Worm (Caenorhabditis elegans): Measurements from ENCODE around the gene somi-1.

somi-1 gene

DNA sequence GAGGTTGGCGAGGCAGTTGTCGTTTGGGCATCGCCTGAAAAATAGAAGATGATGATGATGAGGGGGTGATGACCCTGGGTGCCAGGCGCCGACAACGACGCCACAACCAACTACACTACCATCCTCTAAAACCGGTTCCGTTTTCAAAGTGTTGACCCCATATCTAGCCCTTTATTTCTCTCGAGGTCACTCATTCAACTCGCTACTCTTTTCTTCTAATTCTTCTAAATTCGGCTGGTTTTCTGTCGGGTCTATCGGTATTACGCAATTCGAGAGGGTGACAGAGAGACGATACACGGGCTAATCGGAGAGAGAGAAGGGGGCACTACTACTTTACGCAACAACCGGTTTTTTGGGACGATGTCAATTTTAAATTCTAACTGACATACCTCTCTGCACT lies 19.9 kb downstream of the somi-1 start (continued):
- TF ChIP-seq swsn-7 (tag; optimal IDR thresholded peaks at IDR 0.05) (peak; percentile 63), egl-13 (tag; optimal IDR thresholded peaks at IDR 0.05) (no peak), zip-4 (GFP tag; optimal IDR thresholded peaks at IDR 0.05) (peak; percentile 44), lin-14 (GFP tag; optimal IDR thresholded peaks at IDR 0.05) (peak; percentile 96), skn-1 (tag; optimal IDR thresholded peaks at IDR 0.05) (peak; percentile 5)

DNA sequence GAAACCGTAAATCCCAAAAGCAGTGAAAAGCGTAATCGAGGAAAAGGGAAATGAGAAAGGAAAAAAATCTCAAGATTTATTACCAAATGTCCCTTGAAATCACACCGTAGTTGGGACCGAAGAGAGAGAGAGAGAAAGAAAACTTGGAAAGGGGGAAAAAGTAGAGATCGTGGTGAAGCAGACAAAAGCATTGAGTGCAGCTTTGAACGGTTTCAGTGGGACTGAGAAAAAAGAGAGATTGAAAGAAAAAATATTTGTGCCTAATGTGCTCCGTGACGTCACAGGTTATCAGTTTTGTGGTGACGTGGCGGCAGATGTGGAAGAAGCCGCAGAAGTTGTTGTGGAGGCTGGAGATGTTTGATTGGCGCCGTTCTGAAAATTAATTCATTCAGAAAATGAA lies 20.9 kb downstream of the somi-1 start:
- TF ChIP-seq nhr-77 (tag; optimal IDR thresholded peaks at IDR 0.05) (no peak), nhr-85 (tag) (peak; percentile 23), blmp-1 (tag; optimal IDR thresholded peaks at IDR 0.05) (peak; percentile 63)

ce11 chrV:13369663-13370062 lies 21.5 kb downstream of the somi-1 start:
- TF ChIP-seq snpc-4 (tag; optimal IDR thresholded peaks at IDR 0.05): no peak
- TF ChIP-seq ceh-82 (tag; optimal IDR thresholded peaks at IDR 0.05): no peak
- TF ChIP-seq efl-1 (optimal IDR thresholded peaks at IDR 0.05): no peak
- TF ChIP-seq efl-1 (GFP tag; optimal IDR thresholded peaks at IDR 0.05 in 1 of 2): peak in 1 of 2 experiments; percentile 93
- TF ChIP-seq lin-35 (GFP tag; optimal IDR thresholded peaks at IDR 0.05): peak in 1 of 2 experiments; percentile 0
- peak; percentile 16; the same call in 1 of the 2 replicates for TF ChIP-seq grh-1 (GFP tag; IDR thresholded peaks at IDR 0.05)
- no peak for TF ChIP-seq snu-23 (GFP tag; optimal IDR thresholded peaks at IDR 0.05)
- TF ChIP-seq aly-2 (tag; optimal IDR thresholded peaks at IDR 0.05): no peak
- TF ChIP-seq elt-2 (tag; optimal IDR thresholded peaks at IDR 0.05): peak; percentile 81

ce11 chrV:13367024-13367423 lies 24.2 kb downstream of the somi-1 start, which contains the start of gene srx-125:
srx-125 (plus strand) TSS chrV:13367324.
- TF ChIP-seq sox-4 (tag; optimal IDR thresholded peaks at IDR 0.05) (no peak), tlp-1 (tag; optimal IDR thresholded peaks at IDR 0.05) (no peak), nhr-85 (tag) (no peak), nhr-12 (tag; optimal IDR thresholded peaks at IDR 0.05) (no peak), sup-37 (GFP tag; optimal IDR thresholded peaks at IDR 0.05) (no peak), ztf-4 (tag; optimal IDR thresholded peaks at IDR 0.05) (no peak), pqm-1 (tag; optimal IDR thresholded peaks at IDR 0.05) (no peak), nhr-28 (tag; optimal IDR thresholded peaks at IDR 0.05) (no peak), ztf-11 (tag; optimal IDR thresholded peaks at IDR 0.05) (no peak)

ce11 chrV:13366488-13366887 lies 24.7 kb downstream of the somi-1 start:
- TF ChIP-seq lin-39 (tag; optimal IDR thresholded peaks at IDR 0.05): peak; percentile 2
- no peak for TF ChIP-seq sup-37 (GFP tag; optimal IDR thresholded peaks at IDR 0.05)
- peak; percentile 46 for TF ChIP-seq fkh-8 (tag; optimal IDR thresholded peaks at IDR 0.05)
- peak; percentile 40 for TF ChIP-seq nhr-71 (tag; optimal IDR thresholded peaks at IDR 0.05)
- peak; percentile 13 for TF ChIP-seq nhr-237 (tag; optimal IDR thresholded peaks at IDR 0.05)
- peak; percentile 58 for TF ChIP-seq nhr-47 (tag; optimal IDR thresholded peaks at IDR 0.05)
- TF ChIP-seq lsy-2 (tag; optimal IDR thresholded peaks at IDR 0.05): peak; percentile 1 to 9
- peak; percentile 65 for TF ChIP-seq hlh-4 (tag; optimal IDR thresholded peaks at IDR 0.05)
- TF ChIP-seq zip-4 (GFP tag; optimal IDR thresholded peaks at IDR 0.05): no peak

DNA sequence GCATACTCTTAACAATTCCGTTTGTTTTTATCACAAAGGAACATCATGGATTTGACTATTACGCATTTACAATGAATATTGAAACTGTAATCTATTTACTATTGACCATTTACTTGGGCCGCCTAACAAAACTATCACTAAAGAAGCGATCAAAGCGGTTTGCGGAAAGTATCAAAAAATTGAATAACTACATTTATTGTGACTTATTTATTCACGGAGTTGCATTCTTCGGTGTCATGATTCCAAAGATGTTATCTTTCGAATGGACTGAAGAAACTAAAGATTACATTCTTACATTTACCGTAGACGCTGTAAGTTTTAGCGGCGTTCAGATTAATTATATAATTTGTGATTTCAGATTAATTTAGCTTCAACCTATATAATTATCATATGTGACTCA lies 27.0 kb downstream of the somi-1 start:
- TF ChIP-seq unc-98 (GFP tag; IDR thresholded peaks at IDR 0.05) (no peak), alr-1 (tag; optimal IDR thresholded peaks at IDR 0.05; ENCODE audit: borderline replicate concordance) (no peak), ceh-63 (GFP tag; optimal IDR thresholded peaks at IDR 0.05) (no peak), Y116A8C.19 (tag; optimal IDR thresholded peaks at IDR 0.05; ENCODE audit: borderline replicate concordance) (no peak), nhr-47 (tag; optimal IDR thresholded peaks at IDR 0.05) (no peak), lin-15B (tag; optimal IDR thresholded peaks at IDR 0.05) (no peak), sup-37 (GFP tag; optimal IDR thresholded peaks at IDR 0.05) (no peak), dsc-1 (tag; optimal IDR thresholded peaks at IDR 0.05) (no peak), nhr-12 (tag; optimal IDR thresholded peaks at IDR 0.05) (no peak)

All from whole organism, L1 larva.